Worm (Caenorhabditis elegans): ENCODE data around the gene T02G5.7.

DNA sequence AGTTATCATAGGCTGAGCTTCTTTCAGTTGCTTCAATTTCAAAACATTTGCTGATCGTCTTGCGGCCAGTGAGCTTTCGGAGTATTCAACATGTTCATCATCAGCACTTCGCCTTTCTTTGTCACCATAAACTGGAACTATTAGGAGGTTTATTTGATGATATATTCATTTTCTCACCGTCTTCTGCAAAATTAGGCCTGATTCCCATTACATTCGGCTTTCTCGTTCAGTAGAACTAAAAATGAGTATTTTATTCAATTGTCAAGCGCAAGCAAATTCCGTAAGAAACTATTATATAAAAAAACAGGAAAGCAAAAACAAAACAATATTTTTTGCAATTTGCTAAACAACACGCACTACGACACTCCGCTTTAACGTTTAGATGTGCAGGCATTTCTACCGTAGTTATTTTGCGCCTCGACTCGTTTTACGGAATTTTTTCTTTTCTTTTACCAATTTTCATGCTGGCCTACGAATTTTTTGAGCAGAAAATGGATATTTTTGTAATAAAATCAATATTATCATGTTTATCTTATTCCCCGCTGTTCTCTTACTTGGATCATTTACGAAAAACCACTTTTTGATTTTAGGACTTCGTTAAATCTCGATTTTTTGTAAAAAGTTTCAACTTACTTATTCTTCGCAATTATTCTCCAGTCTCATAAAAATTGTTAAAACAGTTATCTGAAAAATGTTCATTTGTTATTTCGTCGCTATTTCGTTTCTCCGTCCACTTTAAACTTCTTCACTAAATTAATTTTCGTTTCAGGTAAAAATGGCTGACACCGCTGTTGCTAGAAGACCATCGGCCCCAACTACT is 29.6 kb downstream of the T02G5.7 start, which contains the start of the genes farl-11 and rpl-33:
- TF ChIP-seq lin-15B (tag; optimal IDR thresholded peaks at IDR 0.05) (peak; percentile 100), fkh-10 (GFP tag; optimal IDR thresholded peaks at IDR 0.05) (peak; percentile 39), aly-2 (tag; optimal IDR thresholded peaks at IDR 0.05) (no peak), elt-2 (tag; optimal IDR thresholded peaks at IDR 0.05) (peak; percentile 41), nhr-43 (tag; optimal IDR thresholded peaks at IDR 0.05; ENCODE audit: poor library complexity, severe bottlenecking) (peak; percentile 52), unc-62 (GFP tag; optimal IDR thresholded peaks at IDR 0.05) (no peak), nhr-28 (tag; optimal IDR thresholded peaks at IDR 0.05) (no peak), jun-1 (tag; optimal IDR thresholded peaks at IDR 0.05) (peak; percentile 68), nhr-76 (tag; optimal IDR thresholded peaks at IDR 0.05) (peak; percentile 16), elt-1 (tag; optimal IDR thresholded peaks at IDR 0.05) (no peak), ceh-28 (tag; optimal IDR thresholded peaks at IDR 0.05) (peak; percentile 38), egl-27 (tag; optimal IDR thresholded peaks at IDR 0.05) (no peak), lin-39 (tag; optimal IDR thresholded peaks at IDR 0.05) (peak; percentile 84), nhr-25 (tag; optimal IDR thresholded peaks at IDR 0.05) (peak; percentile 90)
